Worm (Caenorhabditis elegans) whole organism, young adult: ENCODE data around the gene tag-343.

Source experiments
- B0336.3 ChIP-seq: fragments of 200-800 bp; sonication (Bioruptor generic); IDR thresholded peaks from 2 replicates; pipeline ENCODE4 v1.3.6; 2022; ENCODE audit warnings: missing genetic modification characterization, missing compliant biosample characterization
- D2030.7 ChIP-seq: fragments of 200-800 bp; sonication (Bioruptor generic); IDR thresholded peaks from 2 replicates; pipeline ENCODE4 v1.3.6; 2022; ENCODE audit warnings: missing genetic modification reagents, missing genetic modification characterization, missing compliant biosample characterization
- F23B12.7 ChIP-seq: sonication (generic microtip); optimal IDR thresholded peaks from 2 replicates; lab custom pipeline; 2017; ENCODE audit warnings: missing genetic modification characterization, mild to moderate bottlenecking, missing compliant biosample characterization, antibody characterized with exemption, moderate library complexity; ENCODE audit not compliant: insufficient read depth
- F33H1.4 ChIP-seq: fragments of 200-800 bp; sonication (Bioruptor generic); IDR thresholded peaks from 2 replicates; pipeline ENCODE4 v1.3.6; 2022; ENCODE audit warnings: missing genetic modification reagents, missing genetic modification characterization, missing compliant biosample characterization
- F37B4.10 ChIP-seq: fragments of 200-800 bp; sonication (Bioruptor generic); IDR thresholded peaks from 2 replicates; pipeline ENCODE4 v1.3.6; 2022; ENCODE audit warnings: missing genetic modification characterization, missing compliant biosample characterization
- F57C9.4 ChIP-seq: sonication (generic microtip); optimal IDR thresholded peaks from 2 replicates; lab custom pipeline; 2017; ENCODE audit warnings: mild to moderate bottlenecking, missing genetic modification characterization, missing compliant biosample characterization
- K11D2.4 ChIP-seq: fragments of 200-800 bp; sonication (Bioruptor generic); IDR thresholded peaks from 2 replicates; pipeline ENCODE4 v1.3.6; 2022; ENCODE audit warnings: missing genetic modification reagents, missing genetic modification characterization, missing compliant biosample characterization
- Y53F4B.3 ChIP-seq: fragments of 200-800 bp; sonication (Bioruptor generic); IDR thresholded peaks from 2 replicates; pipeline ENCODE4 v1.3.6; 2022; ENCODE audit warnings: missing genetic modification reagents, missing genetic modification characterization, missing compliant biosample characterization
- ZK185.1 ChIP-seq: sonication (generic microtip); optimal IDR thresholded peaks from 2 replicates; lab custom pipeline; 2016; ENCODE audit warnings: mild to moderate bottlenecking, missing genetic modification characterization, missing compliant biosample characterization; ENCODE audit not compliant: poor library complexity, severe bottlenecking
- ama-1 ChIP-seq, 3 experiments: fragments of 150-350 bp in 1 of 3; sonication (generic microtip) in 2 of 3; optimal IDR thresholded peaks; 2 replicates each; lab custom pipeline; 2014 to 2018; ENCODE audit warnings: missing biosample characterization in 2 of 3, missing genetic modification characterization in 2 of 3, missing genetic modification reagents in 2 of 3
- aptf-3 ChIP-seq: fragments of 200-800 bp; sonication (Bioruptor generic); IDR thresholded peaks from 2 replicates; pipeline ENCODE4 v1.3.6; 2022; ENCODE audit warnings: missing genetic modification characterization, missing compliant biosample characterization
- athp-1 ChIP-seq: sonication (generic microtip); optimal IDR thresholded peaks from 2 replicates; lab custom pipeline; 2017; ENCODE audit warnings: mild to moderate bottlenecking, missing genetic modification characterization, missing compliant biosample characterization
- attf-3 ChIP-seq: fragments of 200-800 bp; sonication (Bioruptor generic); conservative IDR thresholded peaks from 2 replicates; pipeline ENCODE4 v1.3.6; 2022; ENCODE audit warnings: missing genetic modification reagents, missing genetic modification characterization, missing compliant biosample characterization
- attf-5 ChIP-seq: fragments of 200-800 bp; sonication (Bioruptor generic); optimal IDR thresholded peaks from 2 replicates; lab custom pipeline; 2018; ENCODE audit warnings: mild to moderate bottlenecking, missing genetic modification characterization, missing compliant biosample characterization
- bed-2 ChIP-seq: fragments of 200-800 bp; sonication (Bioruptor generic); IDR thresholded peaks from 2 replicates; pipeline ENCODE4 v1.3.6; 2022; ENCODE audit warnings: missing genetic modification reagents, missing genetic modification characterization, missing compliant biosample characterization
- ceh-40 ChIP-seq: fragments of 200-800 bp; sonication (Bioruptor generic); IDR thresholded peaks from 2 replicates; pipeline ENCODE4 v1.3.6; 2022; ENCODE audit warnings: missing genetic modification characterization, missing compliant biosample characterization
- ceh-58 ChIP-seq: fragments of 200-800 bp; sonication (Bioruptor generic); IDR thresholded peaks from 2 replicates; pipeline ENCODE4 v1.3.6; 2022; ENCODE audit warnings: missing genetic modification characterization, missing compliant biosample characterization
- ceh-79 ChIP-seq: sonication (generic microtip); optimal IDR thresholded peaks from 2 replicates; lab custom pipeline; 2017; ENCODE audit warnings: mild to moderate bottlenecking, missing genetic modification characterization, missing compliant biosample characterization
- die-1 ChIP-seq: sonication (generic microtip); optimal IDR thresholded peaks from 2 replicates; lab custom pipeline; 2016; ENCODE audit warnings: missing genotype, mild to moderate bottlenecking, missing genetic modification characterization, missing compliant biosample characterization
- dox-1 ChIP-seq: fragments of 200-800 bp; sonication (Bioruptor generic); IDR thresholded peaks from 2 replicates; pipeline ENCODE4 v1.3.6; 2022; ENCODE audit warnings: missing genetic modification reagents, missing genetic modification characterization, missing compliant biosample characterization
- ekl-4 ChIP-seq: fragments of 200-800 bp; sonication (Bioruptor generic); IDR thresholded peaks from 2 replicates; pipeline ENCODE4 v1.3.6; 2022; ENCODE audit warnings: missing genetic modification reagents, missing genetic modification characterization, missing compliant biosample characterization
- hmg-1.2 ChIP-seq: fragments of 200-800 bp; sonication (Bioruptor generic); IDR thresholded peaks from 2 replicates; pipeline ENCODE4 v1.3.6; 2022; ENCODE audit warnings: missing genetic modification reagents, missing genetic modification characterization, missing compliant biosample characterization
- let-526 ChIP-seq: fragments of 200-800 bp; sonication (Bioruptor generic); IDR thresholded peaks from 2 replicates; pipeline ENCODE4 v1.3.6; 2022; ENCODE audit warnings: missing genetic modification reagents, missing genetic modification characterization, missing compliant biosample characterization
- lir-1 ChIP-seq: fragments of 200-800 bp; sonication (Bioruptor generic); conservative IDR thresholded peaks from 2 replicates; pipeline ENCODE4 v1.3.6; 2022; ENCODE audit warnings: missing genetic modification reagents, missing genetic modification characterization, missing compliant biosample characterization
- mcd-1 ChIP-seq: fragments of 200-800 bp; sonication (Bioruptor generic); IDR thresholded peaks from 2 replicates; pipeline ENCODE4 v1.3.6; 2022; ENCODE audit warnings: missing genetic modification reagents, missing genetic modification characterization, missing compliant biosample characterization
- mxl-1 ChIP-seq: sonication (generic microtip); optimal IDR thresholded peaks from 2 replicates; lab custom pipeline; 2016; ENCODE audit warnings: missing genetic modification characterization, missing compliant biosample characterization
- nhr-179 ChIP-seq: sonication (generic microtip); optimal IDR thresholded peaks from 2 replicates; lab custom pipeline; 2016; ENCODE audit warnings: mild to moderate bottlenecking, missing genetic modification characterization, missing compliant biosample characterization
- nhr-90 ChIP-seq: sonication (generic microtip); optimal IDR thresholded peaks from 2 replicates; lab custom pipeline; 2016; ENCODE audit warnings: missing genotype, mild to moderate bottlenecking, missing genetic modification characterization, missing compliant biosample characterization
- pbrm-1 ChIP-seq: fragments of 200-800 bp; sonication (Bioruptor generic); IDR thresholded peaks from 2 replicates; pipeline ENCODE4 v1.3.6; 2022; ENCODE audit warnings: missing genetic modification reagents, missing genetic modification characterization, missing compliant biosample characterization
- rpc-1 ChIP-seq, 2 experiments: fragments of 150-350 bp in 1 of 2; sonication (generic microtip) in 1 of 2; optimal IDR thresholded peaks; 2 replicates each; lab custom pipeline; 2014 to 2018; ENCODE audit warnings: missing biosample characterization in 1 of 2, missing genetic modification characterization in 1 of 2, missing genetic modification reagents in 1 of 2, missing genotype in 1 of 2
- snpc-1.1 ChIP-seq: sonication (generic microtip); optimal IDR thresholded peaks from 2 replicates; lab custom pipeline; 2017; ENCODE audit warnings: missing genetic modification characterization, mild to moderate bottlenecking, missing compliant biosample characterization, antibody characterized with exemption, moderate library complexity, missing genotype, missing genetic modification reagents; ENCODE audit not compliant: insufficient read depth
- snpc-3.4 ChIP-seq: sonication (generic microtip); optimal IDR thresholded peaks from 2 replicates; lab custom pipeline; 2017; ENCODE audit warnings: missing genetic modification characterization, mild to moderate bottlenecking, missing compliant biosample characterization, antibody characterized with exemption, moderate library complexity, missing genotype, missing genetic modification reagents
- snpc-4 ChIP-seq, 5 experiments: fragments of 150-350 bp in 1 of 5; sonication (generic microtip) in 4 of 5; optimal IDR thresholded peaks; 2 replicates each; lab custom pipeline; 2014 to 2018; ENCODE audit warnings: missing genetic modification characterization in 5 of 5, missing biosample characterization in 3 of 5, antibody characterized with exemption in 2 of 5, mild to moderate bottlenecking in 2 of 5, missing compliant biosample characterization in 2 of 5, missing genotype in 2 of 5, moderate library complexity in 2 of 5, missing genetic modification reagents in 1 of 5
- somi-1 ChIP-seq: fragments of 200-800 bp; sonication (Bioruptor generic); optimal IDR thresholded peaks from 2 replicates; lab custom pipeline; 2018; ENCODE audit warnings: mild to moderate bottlenecking, missing genetic modification characterization, missing compliant biosample characterization
- tbp1 ChIP-seq: fragments of 200-800 bp; sonication (Bioruptor generic); optimal IDR thresholded peaks from 2 replicates; lab custom pipeline; 2018; ENCODE audit warnings: mild to moderate bottlenecking, missing genetic modification characterization, missing compliant biosample characterization
- unc-62 ChIP-seq: fragments of 150-350 bp; optimal IDR thresholded peaks from 2 replicates; lab custom pipeline; 2014; ENCODE audit warnings: missing biosample characterization, missing genetic modification reagents, missing genetic modification characterization
- ztf-18 ChIP-seq: sonication (generic microtip); optimal IDR thresholded peaks from 2 replicates; lab custom pipeline; 2016; ENCODE audit warnings: missing genotype, mild to moderate bottlenecking, missing genetic modification characterization, missing compliant biosample characterization
- ztf-25 ChIP-seq: fragments of 200-800 bp; sonication (Bioruptor generic); IDR thresholded peaks from 2 replicates; pipeline ENCODE4 v1.3.6; 2022; ENCODE audit warnings: missing genetic modification reagents, missing genetic modification characterization, missing compliant biosample characterization

The tag-343 gene

DNA sequence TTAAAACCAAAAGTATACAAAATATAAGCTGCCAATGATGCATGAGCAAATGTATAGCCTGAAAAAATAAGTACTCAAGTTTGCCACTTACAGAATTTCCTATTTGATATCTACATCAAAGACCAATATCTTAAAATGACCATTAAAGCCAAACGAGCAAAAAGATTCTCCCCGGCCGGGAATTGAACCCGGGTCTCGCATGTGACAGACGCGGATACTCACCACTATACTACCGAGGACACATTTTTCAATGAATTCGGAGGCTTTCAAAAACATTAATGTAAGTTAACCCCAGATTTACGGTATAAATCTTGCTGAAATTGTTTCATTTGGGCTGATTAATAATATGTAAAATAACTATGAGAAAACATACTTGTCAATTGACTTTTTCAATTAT lies 56.4 kb downstream of the tag-343 start (continued):
- TF ChIP-seq lir-1 (no peak), aptf-3 (GFP tag; lab: Robert Waterston, UW) (no peak), snpc-1.1 (no peak), F37B4.10 (GFP tag; lab: Robert Waterston, UW) (no peak), F23B12.7 (peak; percentile 28), Y53F4B.3 (no peak), mcd-1 (GFP tag; lab: Robert Waterston, UW) (no peak), ceh-40 (GFP tag; lab: Robert Waterston, UW) (0 out of 2 replicates have a peak, but pooled peaks have one; percentile 8), nhr-179 (tag; lab: Kevin White, UChicago) (no peak), nhr-90 (tag; lab: Kevin White, UChicago) (peak; percentile 35), die-1 (tag; lab: Kevin White, UChicago) (peak; percentile 45), F57C9.4 (tag; lab: Kevin White, UChicago) (no peak), D2030.7 (GFP tag; lab: Robert Waterston, UW) (peak; percentile 81), pbrm-1 (GFP tag; lab: Robert Waterston, UW) (peak; percentile 56), tbp1 (GFP tag; lab: Kevin White, UChicago) (peak; percentile 85), dox-1 (GFP tag; lab: Robert Waterston, UW) (0 out of 2 replicates have a peak, but pooled peaks have one; percentile 15), bed-2 (GFP tag; lab: Robert Waterston, UW) (no peak), snpc-4 (GFP tag; optimal IDR thresholded peaks at IDR 0.05; lab: Kevin White, UChicago) (no peak), snpc-4 (tag; optimal IDR thresholded peaks at IDR 0.05; lab: Kevin White, UChicago) (peak in 3 of 4 experiments; percentile 12 to 51 (median 33)), unc-62 (GFP tag; lab: Kevin White, UChicago) (no peak), F33H1.4 (GFP tag; lab: Robert Waterston, UW) (no peak), ceh-58 (GFP tag; lab: Robert Waterston, UW) (no peak), snpc-3.4 (tag; lab: Kevin White, UChicago) (peak; percentile 25), athp-1 (tag; lab: Kevin White, UChicago) (no peak), ekl-4 (GFP tag; lab: Robert Waterston, UW) (no peak), K11D2.4 (GFP tag; lab: Robert Waterston, UW) (no peak), attf-3 (GFP tag; lab: Robert Waterston, UW) (no peak), ztf-18 (tag; lab: Kevin White, UChicago) (peak; percentile 48), hmg-1.2 (peak; percentile 39; the same call in 1 of the 2 replicates), mxl-1 (tag; lab: Kevin White, UChicago) (peak; percentile 48), ZK185.1 (tag; lab: Kevin White, UChicago) (no peak), rpc-1 (optimal IDR thresholded peaks at IDR 0.05; lab: Kevin White, UChicago) (peak; percentile 63), rpc-1 (tag; optimal IDR thresholded peaks at IDR 0.05; lab: Kevin White, UChicago) (peak; percentile 89), let-526 (GFP tag; lab: Robert Waterston, UW) (no peak), B0336.3 (GFP tag; lab: Robert Waterston, UW) (no peak), somi-1 (GFP tag; lab: Kevin White, UChicago) (no peak), attf-5 (GFP tag; lab: Kevin White, UChicago) (no peak), ceh-79 (tag; lab: Kevin White, UChicago) (no peak), ama-1 (optimal IDR thresholded peaks at IDR 0.05; lab: Kevin White, UChicago) (no peak), ama-1 (GFP tag; optimal IDR thresholded peaks at IDR 0.05; lab: Kevin White, UChicago) (peak in 1 of 2 experiments; percentile 56), ztf-25 (GFP tag; lab: Robert Waterston, UW) (no peak)
